Worm (Caenorhabditis elegans) whole organism, young adult: ENCODE results near the gene cyp-44A1.
A peak's percentile ranks its signal among the peaks of the same experiment; 100 is the strongest.

ENCODE experiments used
- F22D6.2 ChIP-seq: sonication (generic microtip); optimal IDR thresholded peaks from 2 replicates; lab custom pipeline; 2016; ENCODE audit warnings: mild to moderate bottlenecking, missing genetic modification characterization, missing compliant biosample characterization
- F37B4.10 ChIP-seq: fragments of 200-800 bp; sonication (Bioruptor generic); IDR thresholded peaks from 2 replicates; pipeline ENCODE4 v1.3.6; 2022; ENCODE audit warnings: missing genetic modification characterization, missing compliant biosample characterization
- F57A8.1 ChIP-seq: fragments of 200-800 bp; sonication (Bioruptor generic); optimal IDR thresholded peaks from 2 replicates; lab custom pipeline; 2018; ENCODE audit warnings: mild to moderate bottlenecking, missing genetic modification characterization, moderate library complexity, missing compliant biosample characterization
- ama-1 ChIP-seq, 3 experiments: fragments of 150-350 bp in 1 of 3; sonication (generic microtip) in 2 of 3; optimal IDR thresholded peaks; 2 replicates each; lab custom pipeline; 2014 to 2018; ENCODE audit warnings: missing biosample characterization in 2 of 3, missing genetic modification characterization in 2 of 3, missing genetic modification reagents in 2 of 3
- hsf-1 ChIP-seq: fragments of 200-800 bp; sonication (Bioruptor generic); IDR thresholded peaks from 2 replicates; pipeline ENCODE4 v1.3.6; 2022; ENCODE audit warnings: missing genetic modification reagents, missing genetic modification characterization, missing compliant biosample characterization
- snpc-1.3 ChIP-seq: sonication (generic microtip); optimal IDR thresholded peaks from 2 replicates; lab custom pipeline; 2017; ENCODE audit warnings: missing genetic modification characterization, mild to moderate bottlenecking, missing compliant biosample characterization, antibody characterized with exemption, moderate library complexity, missing genotype, missing genetic modification reagents; ENCODE audit not compliant: insufficient read depth
- tbx-9 ChIP-seq: sonication (generic microtip); optimal IDR thresholded peaks from 2 replicates; lab custom pipeline; 2016; ENCODE audit warnings: borderline replicate concordance, missing genetic modification characterization, inconsistent platforms, missing compliant biosample characterization
- unc-62 ChIP-seq: fragments of 150-350 bp; optimal IDR thresholded peaks from 2 replicates; lab custom pipeline; 2014; ENCODE audit warnings: missing biosample characterization, missing genetic modification reagents, missing genetic modification characterization

- TF ChIP-seq ama-1 (optimal IDR thresholded peaks at IDR 0.05; lab: Kevin White, UChicago) (no peak), ama-1 (GFP tag; optimal IDR thresholded peaks at IDR 0.05; lab: Kevin White, UChicago) (no peak), tbx-9 (no peak), unc-62 (GFP tag; lab: Kevin White, UChicago) (no peak), hsf-1 (GFP tag; lab: Robert Waterston, UW) (no peak), F57A8.1 (GFP tag; lab: Kevin White, UChicago) (no peak), snpc-1.3 (tag; lab: Kevin White, UChicago) (peak; percentile 30), F37B4.10 (GFP tag; lab: Robert Waterston, UW) (no peak), F22D6.2 (tag; lab: Kevin White, UChicago) (no peak)
These were observed 29.9 kb upstream of the cyp-44A1 start, which contains the start of gene mrps-16 for ce11 chrII:5473946-5474423.
